Fruit fly (Drosophila melanogaster): ENCODE measurements around the gene Jon74E.
A peak's percentile ranks its signal among the peaks of the same experiment; 100 is the strongest.

The Jon74E gene

DNA sequence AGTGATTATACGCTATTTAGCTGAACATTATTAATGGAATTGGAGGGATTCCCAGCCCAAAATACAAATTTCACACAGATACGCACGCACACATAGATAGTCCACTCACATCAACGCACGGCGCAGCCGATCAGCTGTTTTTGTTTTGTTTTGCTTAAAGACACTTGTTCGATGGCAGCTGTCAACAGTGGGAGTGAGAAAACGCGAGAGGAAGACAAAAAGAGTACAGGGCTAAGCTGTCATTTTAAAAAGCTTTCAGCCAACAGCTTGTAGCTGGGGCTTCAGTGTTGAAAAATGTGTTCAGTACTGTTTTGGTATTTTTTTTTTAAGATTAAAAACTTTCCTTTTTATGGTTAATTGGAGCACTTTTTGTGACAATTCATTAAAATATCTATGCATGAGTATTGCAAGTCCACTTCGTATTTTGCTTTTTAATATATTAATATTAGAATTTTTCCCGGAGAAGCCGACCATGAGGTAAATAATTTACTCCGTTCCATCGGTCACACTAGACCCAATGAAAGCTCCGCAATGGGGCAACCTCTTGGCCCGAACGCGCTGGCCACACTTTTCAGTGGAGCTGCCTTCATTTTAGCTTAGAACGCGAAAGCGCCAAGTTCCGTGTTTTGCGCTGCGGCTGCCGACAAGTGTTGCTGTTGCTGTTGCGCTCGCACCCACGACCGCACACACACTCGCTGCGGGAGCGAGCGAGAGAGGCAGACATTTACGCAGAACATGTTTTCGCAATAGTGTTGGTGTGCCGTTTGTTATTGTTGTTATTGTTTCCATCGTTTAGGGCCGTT lies 15.8 kb downstream of the Jon74E start (continued):
- TF ChIP-seq GATAe (GFP tag; conservative IDR thresholded peaks at IDR 0.05) (no peak), Dref (GFP tag; IDR thresholded peaks at IDR 0.05) (no peak; the same call in 1 of the 2 replicates), Ssrp (tag; optimal IDR thresholded peaks at IDR 0.05) (peak; percentile 5), CG10274 (GFP tag; optimal IDR thresholded peaks at IDR 0.05) (no peak), CG4730 (GFP tag; IDR thresholded peaks at IDR 0.05) (no peak), MESR4 (GFP tag; optimal IDR thresholded peaks at IDR 0.05) (peak; percentile 53), phol (tag; optimal IDR thresholded peaks at IDR 0.05) (peak; percentile 61), Usf (GFP tag; optimal IDR thresholded peaks at IDR 0.05) (no peak), CG17186 (GFP tag; optimal IDR thresholded peaks at IDR 0.05) (no peak), CG12769 (tag; optimal IDR thresholded peaks at IDR 0.05) (peak; percentile 76), danr (GFP tag; IDR thresholded peaks at IDR 0.05) (no peak), Ptx1 (GFP tag; IDR thresholded peaks at IDR 0.05) (0 out of 2 replicates have a peak, but pooled peaks have one; percentile 56), Pdp1 (GFP tag; optimal IDR thresholded peaks at IDR 0.05) (peak; percentile 23 to 47), sima (GFP tag; optimal IDR thresholded peaks at IDR 0.05) (no peak), otp (GFP tag; IDR thresholded peaks at IDR 0.05) (peak; percentile 44; the same call in 1 of the 3 replicates), CG14441 (GFP tag; IDR thresholded peaks at IDR 0.05) (no peak), Blimp-1 (GFP tag; optimal IDR thresholded peaks at IDR 0.05) (peak; percentile 52), Dek (tag; optimal IDR thresholded peaks at IDR 0.05) (peak; percentile 22), CG30403 (GFP tag; optimal IDR thresholded peaks at IDR 0.05) (peak; percentile 73), tna (GFP tag; IDR thresholded peaks at IDR 0.05; ENCODE audit: partially characterized antibody) (peak; percentile 52), CG14710 (tag; optimal IDR thresholded peaks at IDR 0.05) (peak; percentile 43), Neu2 (GFP tag; optimal IDR thresholded peaks at IDR 0.05; ENCODE audit: borderline replicate concordance) (no peak), H15 (GFP tag; IDR thresholded peaks at IDR 0.05) (0 out of 3 replicates have a peak, but pooled peaks have one; percentile 35), stc (GFP tag; IDR thresholded peaks at IDR 0.05) (no peak), zf30C (GFP tag; optimal IDR thresholded peaks at IDR 0.05) (no peak), Hey (tag; optimal IDR thresholded peaks at IDR 0.05) (peak; percentile 46), Antp (GFP tag; optimal IDR thresholded peaks at IDR 0.05) (no peak), BtbVII (GFP tag; optimal IDR thresholded peaks at IDR 0.05) (no peak), CG18262 (tag; optimal IDR thresholded peaks at IDR 0.05) (peak; percentile 31), CG31224 (GFP tag; IDR thresholded peaks at IDR 0.05) (peak; percentile 45), lbe (GFP tag; optimal IDR thresholded peaks at IDR 0.05) (peak; percentile 77), CG31441 (GFP tag; IDR thresholded peaks at IDR 0.05) (peak; percentile 56), CG7987 (GFP tag; optimal IDR thresholded peaks at IDR 0.05) (peak; percentile 51), ssp (GFP tag; IDR thresholded peaks at IDR 0.05) (no peak), dan (GFP tag; IDR thresholded peaks at IDR 0.05) (no peak), dysf (GFP tag; IDR thresholded peaks at IDR 0.05) (peak; percentile 44; the same call in 2 of the 3 replicates), ara (GFP tag; IDR thresholded peaks at IDR 0.05) (0 out of 2 replicates have a peak, but pooled peaks have one; percentile 35), sr (GFP tag; IDR thresholded peaks at IDR 0.05) (peak; percentile 71; the same call in 2 of the 3 replicates), Drgx (GFP tag; IDR thresholded peaks at IDR 0.05) (no peak; the same call in 1 of the 2 replicates), Bgb (GFP tag; IDR thresholded peaks at IDR 0.05; ENCODE audit: partially characterized antibody) (peak; percentile 79), CG6175 (GFP tag; IDR thresholded peaks at IDR 0.05) (peak; percentile 26; the same call in 1 of the 3 replicates), CG6254 (GFP tag; optimal IDR thresholded peaks at IDR 0.05) (no peak), CG3163 (GFP tag; optimal IDR thresholded peaks at IDR 0.05) (no peak), NfI (GFP tag; optimal IDR thresholded peaks at IDR 0.05) (no peak), peb (GFP tag; IDR thresholded peaks at IDR 0.05) (no peak), maf-S (GFP tag; optimal IDR thresholded peaks at IDR 0.05) (no peak), grau (tag; optimal IDR thresholded peaks at IDR 0.05) (peak; percentile 57), eve (GFP tag; optimal IDR thresholded peaks at IDR 0.05) (peak in 1 of 2 experiments; percentile 83), E2f1 (GFP tag; IDR thresholded peaks at IDR 0.05) (peak; percentile 40; the same call in 1 of the 2 replicates)
